Fruit fly (Drosophila melanogaster): ENCODE data around the gene CG6324.

The CG6324 gene

DNA sequence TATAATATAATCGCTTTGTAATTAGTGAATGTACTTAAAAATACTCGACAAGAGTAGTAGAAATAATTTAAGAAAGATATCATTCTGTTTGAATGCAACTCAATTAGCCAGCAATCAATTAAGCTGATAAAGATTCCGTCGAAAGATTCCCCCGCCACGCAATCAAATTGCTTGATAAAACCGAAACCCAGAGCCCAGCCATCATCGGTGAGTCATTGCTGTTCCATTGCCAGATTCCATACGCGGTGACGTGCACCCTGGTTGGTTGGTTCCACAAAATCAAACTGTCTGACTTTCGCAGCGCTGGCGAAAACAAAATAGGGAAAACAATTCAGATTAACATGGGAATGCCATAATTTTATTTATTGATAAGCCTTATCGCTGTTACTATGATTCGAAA lies 11.4 kb upstream of the CG6324 start (continued):
- TF ChIP-seq kay (GFP tag; optimal IDR thresholded peaks at IDR 0.05) (peak; percentile 71), cwo (GFP tag; optimal IDR thresholded peaks at IDR 0.05) (no peak)

DNA sequence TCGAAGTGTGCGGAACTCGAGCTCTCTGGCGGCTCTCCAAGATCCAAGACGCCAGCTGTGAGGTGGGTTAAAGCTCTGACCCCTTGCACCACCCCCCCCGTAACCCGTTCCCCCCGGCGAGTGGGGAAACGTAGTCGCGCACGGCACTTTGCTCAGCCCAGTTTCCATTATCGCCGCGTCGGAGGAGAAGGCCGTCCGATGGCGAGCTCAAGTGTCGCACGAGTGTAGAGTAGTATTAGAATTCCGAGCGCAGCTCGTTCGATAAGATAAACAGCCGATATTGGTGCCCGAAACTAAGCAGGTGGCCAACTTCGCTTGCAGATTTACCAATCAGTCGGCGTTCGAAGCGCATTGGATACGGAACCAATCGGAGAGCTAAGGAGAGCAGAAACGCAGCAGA lies 10.5 kb upstream of the CG6324 start:
- TF ChIP-seq CG32772 (GFP tag; IDR thresholded peaks at IDR 0.05) (no peak), otp (GFP tag; IDR thresholded peaks at IDR 0.05) (no peak), Deaf1 (tag; optimal IDR thresholded peaks at IDR 0.05) (peak; percentile 89), CG6272 (GFP tag; IDR thresholded peaks at IDR 0.05) (no peak), CG34376 (GFP tag; optimal IDR thresholded peaks at IDR 0.05) (peak; percentile 84), CG15514 (GFP tag; optimal IDR thresholded peaks at IDR 0.05) (no peak), CG13287 (GFP tag; IDR thresholded peaks at IDR 0.05; ENCODE audit: partially characterized antibody) (peak; percentile 14; the same call in 1 of the 2 replicates), usp (GFP tag; optimal IDR thresholded peaks at IDR 0.05) (no peak), repo (GFP tag; optimal IDR thresholded peaks at IDR 0.05) (no peak), Adf1 (GFP tag; IDR thresholded peaks at IDR 0.05) (peak; percentile 60), CG10543 (GFP tag; optimal IDR thresholded peaks at IDR 0.05) (peak; percentile 89), chinmo (GFP tag; IDR thresholded peaks at IDR 0.05; ENCODE audit: partially characterized antibody) (peak; percentile 94), kay (GFP tag; optimal IDR thresholded peaks at IDR 0.05) (no peak), wor (GFP tag; IDR thresholded peaks at IDR 0.05) (no peak), pb (GFP tag; optimal IDR thresholded peaks at IDR 0.05) (no peak), Poxn (GFP tag; IDR thresholded peaks at IDR 0.05) (no peak), CkIIα-i1 (GFP tag; IDR thresholded peaks at IDR 0.05) (no peak), ci (GFP tag; IDR thresholded peaks at IDR 0.05) (0 out of 3 replicates have a peak, but pooled peaks have one; percentile 34), CG8290 (GFP tag; optimal IDR thresholded peaks at IDR 0.05) (no peak), CG8290 (tag; optimal IDR thresholded peaks at IDR 0.05) (no peak), CrebB (tag; optimal IDR thresholded peaks at IDR 0.05) (no peak), crp (GFP tag; optimal IDR thresholded peaks at IDR 0.05) (peak in 1 of 2 experiments; percentile 35), Fer1 (GFP tag; optimal IDR thresholded peaks at IDR 0.05) (peak; percentile 7), jigr1 (GFP tag; IDR thresholded peaks at IDR 0.05) (no peak), gcm2 (GFP tag; optimal IDR thresholded peaks at IDR 0.05) (no peak), NC2β (GFP tag; optimal IDR thresholded peaks at IDR 0.05) (no peak), Spps (tag; optimal IDR thresholded peaks at IDR 0.05) (no peak), ftz-f1 (GFP tag; optimal IDR thresholded peaks at IDR 0.05) (no peak), CG18599 (GFP tag; optimal IDR thresholded peaks at IDR 0.05) (no peak), CG10267 (tag; optimal IDR thresholded peaks at IDR 0.05) (no peak), en (GFP tag; optimal IDR thresholded peaks at IDR 0.05) (no peak), pros (GFP tag; optimal IDR thresholded peaks at IDR 0.05) (peak; percentile 73), Xrp1 (GFP tag; IDR thresholded peaks at IDR 0.05) (no peak), Eip74EF (GFP tag; optimal IDR thresholded peaks at IDR 0.05) (no peak), ems (GFP tag; optimal IDR thresholded peaks at IDR 0.05) (no peak), CG15269 (tag; optimal IDR thresholded peaks at IDR 0.05) (no peak), Sox102F (GFP tag; optimal IDR thresholded peaks at IDR 0.05) (no peak), h (optimal IDR thresholded peaks at IDR 0.05) (no peak), CG10462 (GFP tag; optimal IDR thresholded peaks at IDR 0.05) (no peak), exex (tag; optimal IDR thresholded peaks at IDR 0.05) (peak; percentile 44), inv (GFP tag; IDR thresholded peaks at IDR 0.05; ENCODE audit: partially characterized antibody) (no peak), YL-1 (GFP tag; optimal IDR thresholded peaks at IDR 0.05) (no peak), CG4730 (GFP tag; IDR thresholded peaks at IDR 0.05) (no peak), CG3163 (GFP tag; optimal IDR thresholded peaks at IDR 0.05) (no peak), cg (GFP tag; optimal IDR thresholded peaks at IDR 0.05) (peak; percentile 33), insv (GFP tag; optimal IDR thresholded peaks at IDR 0.05) (no peak), sug (tag; optimal IDR thresholded peaks at IDR 0.05) (peak; percentile 68), CG1603 (tag; optimal IDR thresholded peaks at IDR 0.05) (no peak), chn (GFP tag; optimal IDR thresholded peaks at IDR 0.05) (no peak)
